Worm (Caenorhabditis elegans): ENCODE measurements around the gene dlc-3.

The dlc-3 gene

ce11 chrIV:16391470-16391869 is 40.6 kb upstream of the dlc-3 start:
- TF ChIP-seq unc-55 (GFP tag; optimal IDR thresholded peaks at IDR 0.05) (no peak), mdl-1 (tag; optimal IDR thresholded peaks at IDR 0.05) (no peak), blmp-1 (tag; optimal IDR thresholded peaks at IDR 0.05; ENCODE audit: insufficient read depth) (no peak), nhr-23 (tag; optimal IDR thresholded peaks at IDR 0.05) (no peak), gmeb-1 (tag; optimal IDR thresholded peaks at IDR 0.05) (no peak), Y55F3AM.14 (GFP tag; optimal IDR thresholded peaks at IDR 0.05) (no peak), dmd-4 (tag; optimal IDR thresholded peaks at IDR 0.05) (no peak), ZK546.5 (tag; optimal IDR thresholded peaks at IDR 0.05) (no peak), egl-27 (tag; optimal IDR thresholded peaks at IDR 0.05) (no peak), C34F6.9 (tag; optimal IDR thresholded peaks at IDR 0.05) (no peak), ztf-1 (GFP tag; conservative IDR thresholded peaks at IDR 0.05) (no peak)

- no peak for TF ChIP-seq Y55F3AM.14 (GFP tag; optimal IDR thresholded peaks at IDR 0.05)
- no peak for TF ChIP-seq nhr-129 (tag; optimal IDR thresholded peaks at IDR 0.05)
These were observed 38.4 kb upstream of the dlc-3 start, which contains the start of gene Y65A5A.24 for ce11 chrIV:16393668-16394067. Y65A5A.24 (plus strand) TSS chrIV:16393968.

DNA sequence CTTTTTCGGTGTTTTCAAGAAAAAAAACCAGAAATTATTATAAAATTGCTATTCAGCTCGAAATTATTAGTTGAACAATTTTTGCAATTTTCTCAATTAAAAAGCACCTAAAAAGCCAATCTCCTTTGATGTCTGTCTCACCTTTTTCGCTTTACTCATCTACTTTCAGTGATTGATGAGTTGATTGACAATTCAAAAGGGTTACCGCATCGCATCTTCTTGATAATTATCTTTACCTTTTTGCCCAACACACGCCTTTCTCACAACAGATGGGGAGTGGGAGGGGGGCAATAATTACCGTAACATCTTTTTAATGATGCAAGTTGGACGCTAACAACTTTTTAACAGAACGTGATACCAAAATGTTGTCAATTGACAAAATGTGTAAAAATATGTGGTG is 35.4 kb upstream of the dlc-3 start:
- TF ChIP-seq lsy-2 (tag; optimal IDR thresholded peaks at IDR 0.05) = no peak
- TF ChIP-seq nhr-25 (tag; optimal IDR thresholded peaks at IDR 0.05) = peak; percentile 18
- no peak for TF ChIP-seq nhr-10 (tag; optimal IDR thresholded peaks at IDR 0.05)
- TF ChIP-seq ceh-16 (tag; optimal IDR thresholded peaks at IDR 0.05) = peak; percentile 82
- TF ChIP-seq egl-27 (tag; optimal IDR thresholded peaks at IDR 0.05) = peak; percentile 12

DNA sequence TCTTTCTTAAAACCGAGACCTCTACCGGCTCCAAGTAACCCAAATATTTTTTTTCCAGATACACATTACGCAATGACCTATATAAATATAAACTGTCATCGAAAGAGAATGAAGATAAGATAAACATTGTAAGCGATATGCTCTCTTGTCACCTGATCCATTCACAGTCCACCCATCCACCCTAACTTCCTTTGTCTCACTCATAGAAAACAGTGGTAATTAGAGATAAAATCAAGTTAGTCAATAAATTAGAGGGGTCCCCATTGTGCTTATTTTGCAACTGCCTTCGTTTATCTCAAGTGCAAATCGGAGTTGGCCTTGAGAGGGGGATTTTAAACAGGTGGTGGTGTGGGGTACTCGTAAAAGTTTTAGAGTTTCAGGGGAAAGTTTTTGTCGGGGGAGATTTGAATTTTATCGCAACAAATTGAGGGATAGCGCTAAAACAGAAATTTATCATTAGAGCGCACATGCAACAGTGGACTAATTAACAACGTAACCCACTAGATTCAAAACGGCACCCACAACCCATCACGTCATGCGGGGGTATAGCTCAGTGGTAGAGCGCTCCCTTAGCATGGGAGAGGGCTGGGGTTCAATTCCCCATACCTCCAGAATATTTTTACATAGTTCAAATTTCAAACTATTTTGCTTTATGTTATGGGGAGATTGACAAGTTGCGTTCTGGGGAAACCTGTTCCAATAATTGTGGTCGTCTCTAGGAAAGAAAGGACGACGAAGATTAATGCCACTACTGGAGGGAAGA is 34.0 kb upstream of the dlc-3 start:
- TF ChIP-seq unc-55 (GFP tag; optimal IDR thresholded peaks at IDR 0.05) = peak; percentile 2
- no peak for TF ChIP-seq C34F6.9 (tag; optimal IDR thresholded peaks at IDR 0.05)
- TF ChIP-seq blmp-1 (tag; optimal IDR thresholded peaks at IDR 0.05; ENCODE audit: insufficient read depth) = no peak
- TF ChIP-seq nhr-25 (tag; optimal IDR thresholded peaks at IDR 0.05) = peak; percentile 38
- TF ChIP-seq nhr-21 (tag; optimal IDR thresholded peaks at IDR 0.05) = peak; percentile 12
- TF ChIP-seq lin-13 (GFP tag; optimal IDR thresholded peaks at IDR 0.05) = peak; percentile 21
- TF ChIP-seq ceh-16 (tag; optimal IDR thresholded peaks at IDR 0.05) = peak; percentile 60
- no peak for TF ChIP-seq nhr-6 (tag; optimal IDR thresholded peaks at IDR 0.05)
- TF ChIP-seq mdl-1 (tag; optimal IDR thresholded peaks at IDR 0.05) = no peak
- TF ChIP-seq crh-2 (tag; optimal IDR thresholded peaks at IDR 0.05) = no peak
- TF ChIP-seq nhr-129 (tag; optimal IDR thresholded peaks at IDR 0.05) = peak; percentile 8

- TF ChIP-seq nhr-129 (tag; optimal IDR thresholded peaks at IDR 0.05) (peak; percentile 23), crh-2 (tag; optimal IDR thresholded peaks at IDR 0.05) (peak; percentile 15), alr-1 (tag; optimal IDR thresholded peaks at IDR 0.05) (no peak), peb-1 (tag; optimal IDR thresholded peaks at IDR 0.05) (no peak), elt-3 (tag; optimal IDR thresholded peaks at IDR 0.05) (no peak), sma-9 (GFP tag; optimal IDR thresholded peaks at IDR 0.05) (no peak), sma-9 (tag; optimal IDR thresholded peaks at IDR 0.05) (no peak), lin-39 (tag; optimal IDR thresholded peaks at IDR 0.05) (no peak), lin-13 (GFP tag; optimal IDR thresholded peaks at IDR 0.05) (peak; percentile 20), lsy-2 (tag; optimal IDR thresholded peaks at IDR 0.05) (peak in 1 of 2 experiments; percentile 27), fos-1 (tag; optimal IDR thresholded peaks at IDR 0.05) (peak; percentile 35), nhr-23 (tag; optimal IDR thresholded peaks at IDR 0.05) (no peak), sma-3 (GFP tag; optimal IDR thresholded peaks at IDR 0.05) (peak; percentile 12), gmeb-1 (tag; optimal IDR thresholded peaks at IDR 0.05) (no peak), snpc-4 (tag; optimal IDR thresholded peaks at IDR 0.05) (peak; percentile 11), lin-11 (tag; optimal IDR thresholded peaks at IDR 0.05) (peak; percentile 3), unc-55 (GFP tag; optimal IDR thresholded peaks at IDR 0.05) (peak; percentile 60), nhr-11 (tag; optimal IDR thresholded peaks at IDR 0.05) (no peak)
These were observed 33.0 kb upstream of the dlc-3 start for ce11 chrIV:16399017-16399416.

Data from whole organism, L2 larva.